Comparison of ENCODE assay signal across 6 worm cellular contexts in the genomic region with DNA sequence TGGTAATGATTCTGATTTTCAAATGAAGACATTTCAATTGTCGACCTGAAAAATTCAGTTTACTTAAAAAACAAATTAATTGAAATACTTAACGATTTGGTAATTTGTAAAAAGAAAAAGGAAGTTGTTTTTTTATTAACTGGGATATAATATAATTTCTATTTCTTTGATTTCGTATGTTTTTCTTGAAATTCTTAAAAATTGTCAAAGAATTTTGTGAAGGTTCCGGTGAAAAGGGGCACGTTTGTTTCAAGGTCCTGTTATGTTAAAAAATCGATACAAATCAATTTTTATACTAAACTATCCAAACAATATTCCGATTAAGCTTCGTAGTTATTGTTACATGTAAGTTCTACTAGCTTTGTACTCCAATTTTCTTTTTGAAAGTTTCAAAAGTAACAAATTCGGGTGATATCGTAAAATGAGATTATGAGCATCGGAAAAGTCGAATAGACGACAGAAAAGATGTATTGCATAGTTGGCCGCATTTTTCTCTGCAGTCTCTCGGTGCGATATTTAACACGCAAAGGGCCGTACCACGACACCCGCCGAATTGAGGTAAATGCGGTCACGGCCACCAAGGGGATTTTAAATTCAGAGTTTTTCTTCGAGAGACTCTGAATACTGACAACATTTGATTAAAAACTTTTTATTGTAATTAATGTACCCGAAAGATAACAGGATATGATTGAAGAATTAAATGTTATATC.
A peak's percentile ranks its signal among the peaks of the same experiment; 100 is the strongest.
TF ChIP-seq lines count a peak whose summit lies in the region.

A gene (minus strand): TSS at position 51 of the 710 bp plus-strand sequence.

TF ChIP-seq in whole organism, L1 larva, 84 proteins besides CTCF, POLR2A, EP300 and RAD21:
- TF ChIP-seq lsy-2 (tag; optimal IDR thresholded peaks at IDR 0.05; lab: Kevin White, UChicago) (peak in 1 of 2 experiments; percentile 49), dpl-1 (GFP tag; optimal IDR thresholded peaks at IDR 0.05; lab: Kevin White, UChicago) (peak in 1 of 3 experiments; percentile 20), rnt-1 (tag; optimal IDR thresholded peaks at IDR 0.05; lab: Kevin White, UChicago) (peak; percentile 53), ceh-82 (tag; optimal IDR thresholded peaks at IDR 0.05; lab: Kevin White, UChicago) (peak in 1 of 3 experiments; percentile 4), snpc-4 (tag; optimal IDR thresholded peaks at IDR 0.05; lab: Kevin White, UChicago) (no peak), efl-1 (optimal IDR thresholded peaks at IDR 0.05; lab: Kevin White, UChicago) (peak in 1 of 2 experiments; percentile 44), efl-1 (GFP tag; optimal IDR thresholded peaks at IDR 0.05 in 1 of 2; lab: Kevin White, UChicago) (no peak), tlp-1 (tag; optimal IDR thresholded peaks at IDR 0.05; lab: Kevin White, UChicago) (no peak)
TF ChIP-seq in whole organism, L1 larva: peak in this region for 5.

TF ChIP-seq in whole organism, L2 larva, 48 proteins besides CTCF, POLR2A, EP300 and RAD21 (continues in another document):
- TF ChIP-seq elt-1 (tag; optimal IDR thresholded peaks at IDR 0.05; lab: Kevin White, UChicago) (no peak), ceh-82 (tag; optimal IDR thresholded peaks at IDR 0.05; lab: Kevin White, UChicago) (no peak), zag-1 (tag; optimal IDR thresholded peaks at IDR 0.05; lab: Kevin White, UChicago) (no peak), nhr-129 (tag; optimal IDR thresholded peaks at IDR 0.05; lab: Kevin White, UChicago) (peak; percentile 64), ztf-11 (tag; optimal IDR thresholded peaks at IDR 0.05; lab: Kevin White, UChicago) (no peak), ceh-16 (tag; optimal IDR thresholded peaks at IDR 0.05; lab: Kevin White, UChicago) (no peak), alr-1 (tag; optimal IDR thresholded peaks at IDR 0.05; lab: Kevin White, UChicago) (no peak), dmd-4 (tag; optimal IDR thresholded peaks at IDR 0.05; lab: Kevin White, UChicago) (no peak), lin-11 (tag; optimal IDR thresholded peaks at IDR 0.05; lab: Kevin White, UChicago) (no peak), fos-1 (tag; optimal IDR thresholded peaks at IDR 0.05; lab: Kevin White, UChicago) (no peak), crh-2 (tag; optimal IDR thresholded peaks at IDR 0.05; lab: Kevin White, UChicago) (no peak), sem-4 (tag; optimal IDR thresholded peaks at IDR 0.05; lab: Kevin White, UChicago) (no peak), nhr-10 (tag; optimal IDR thresholded peaks at IDR 0.05; lab: Kevin White, UChicago) (no peak), lsy-2 (tag; optimal IDR thresholded peaks at IDR 0.05; lab: Kevin White, UChicago) (peak in 1 of 2 experiments; percentile 33), mab-5 (tag; optimal IDR thresholded peaks at IDR 0.05; lab: Kevin White, UChicago) (no peak), nhr-77 (tag; optimal IDR thresholded peaks at IDR 0.05; lab: Kevin White, UChicago) (no peak)

TF ChIP-seq in whole organism, L3 larva, 47 proteins besides CTCF, POLR2A, EP300 and RAD21:
- TF ChIP-seq ZK546.5 (tag; optimal IDR thresholded peaks at IDR 0.05; lab: Kevin White, UChicago) (no peak), elt-2 (tag; optimal IDR thresholded peaks at IDR 0.05; lab: Kevin White, UChicago) (no peak), nfya-1 (tag; optimal IDR thresholded peaks at IDR 0.05; lab: Kevin White, UChicago; ENCODE audit: insufficient read depth) (peak; percentile 34), tbx-2 (tag; optimal IDR thresholded peaks at IDR 0.05; lab: Kevin White, UChicago) (no peak), egl-27 (tag; optimal IDR thresholded peaks at IDR 0.05; lab: Kevin White, UChicago) (no peak), unc-62 (GFP tag; optimal IDR thresholded peaks at IDR 0.05; lab: Kevin White, UChicago) (no peak), nhr-67 (tag; optimal IDR thresholded peaks at IDR 0.05; lab: Kevin White, UChicago) (no peak), lin-15B (tag; optimal IDR thresholded peaks at IDR 0.05; lab: Kevin White, UChicago) (peak; percentile 42), snpc-4 (tag; optimal IDR thresholded peaks at IDR 0.05; lab: Kevin White, UChicago) (no peak), lsy-12 (tag; optimal IDR thresholded peaks at IDR 0.05; lab: Kevin White, UChicago) (no peak), zag-1 (tag; optimal IDR thresholded peaks at IDR 0.05; lab: Kevin White, UChicago) (no peak), ceh-82 (tag; optimal IDR thresholded peaks at IDR 0.05; lab: Kevin White, UChicago) (no peak), lin-39 (tag; optimal IDR thresholded peaks at IDR 0.05; lab: Kevin White, UChicago) (peak; percentile 26), elt-1 (tag; optimal IDR thresholded peaks at IDR 0.05; lab: Kevin White, UChicago) (no peak)

TF ChIP-seq in whole organism, L4 larva, 104 proteins besides CTCF, POLR2A, EP300 and RAD21:
- no peak for TF ChIP-seq skn-1 (tag; optimal IDR thresholded peaks at IDR 0.05; lab: Kevin White, UChicago)
- TF ChIP-seq lsy-2 (tag; optimal IDR thresholded peaks at IDR 0.05; lab: Kevin White, UChicago), result peak in 1 of 2 experiments; percentile 13
- peak; percentile 27 for TF ChIP-seq aha-1 (tag; lab: Kevin White, UChicago)

TF ChIP-seq in whole organism, late embryonic, 69 proteins besides CTCF, POLR2A, EP300 and RAD21:
- TF ChIP-seq unc-42 (tag; optimal IDR thresholded peaks at IDR 0.05; lab: Kevin White, UChicago) (peak; percentile 8), fkh-10 (GFP tag; optimal IDR thresholded peaks at IDR 0.05; lab: Kevin White, UChicago) (no peak), tbx-2 (tag; optimal IDR thresholded peaks at IDR 0.05; lab: Kevin White, UChicago) (peak; percentile 40), ceh-31 (tag; optimal IDR thresholded peaks at IDR 0.05; lab: Kevin White, UChicago) (peak; percentile 8), pax-1 (tag; optimal IDR thresholded peaks at IDR 0.05; lab: Kevin White, UChicago) (no peak), ceh-22 (tag; optimal IDR thresholded peaks at IDR 0.05; lab: Kevin White, UChicago) (no peak), ceh-34 (tag; optimal IDR thresholded peaks at IDR 0.05; lab: Kevin White, UChicago) (peak; percentile 4), fkh-6 (tag; optimal IDR thresholded peaks at IDR 0.05; lab: Kevin White, UChicago) (no peak), ceh-6 (GFP tag; optimal IDR thresholded peaks at IDR 0.05; lab: Kevin White, UChicago) (no peak), madf-2 (tag; optimal IDR thresholded peaks at IDR 0.05; lab: Kevin White, UChicago) (no peak), nfya-1 (tag; optimal IDR thresholded peaks at IDR 0.05; lab: Kevin White, UChicago) (no peak)

TF ChIP-seq in whole organism, mixed stage, embryonic, 35 proteins besides CTCF, POLR2A, EP300 and RAD21:
- TF ChIP-seq mls-2 (tag; optimal IDR thresholded peaks at IDR 0.05; lab: Kevin White, UChicago) (no peak), M03D4.4 (tag; optimal IDR thresholded peaks at IDR 0.05; lab: Kevin White, UChicago) (no peak), nhr-12 (tag; optimal IDR thresholded peaks at IDR 0.05; lab: Kevin White, UChicago) (no peak), nhr-28 (tag; optimal IDR thresholded peaks at IDR 0.05; lab: Kevin White, UChicago) (no peak), hlh-1 (tag; optimal IDR thresholded peaks at IDR 0.05; lab: Kevin White, UChicago) (no peak), ceh-43 (GFP tag; optimal IDR thresholded peaks at IDR 0.05; lab: Kevin White, UChicago) (no peak), ces-1 (GFP tag; optimal IDR thresholded peaks at IDR 0.05; lab: Kevin White, UChicago) (peak; percentile 31), ceh-83 (GFP tag; optimal IDR thresholded peaks at IDR 0.05; lab: Kevin White, UChicago) (no peak), lsy-2 (tag; optimal IDR thresholded peaks at IDR 0.05; lab: Kevin White, UChicago) (no peak), sem-2 (GFP tag; optimal IDR thresholded peaks at IDR 0.05; lab: Kevin White, UChicago) (no peak), bed-3 (GFP tag; optimal IDR thresholded peaks at IDR 0.05; lab: Kevin White, UChicago) (no peak), ztf-11 (tag; optimal IDR thresholded peaks at IDR 0.05; lab: Kevin White, UChicago) (no peak), elt-1 (tag; optimal IDR thresholded peaks at IDR 0.05; lab: Kevin White, UChicago; ENCODE audit: borderline replicate concordance, insufficient read depth) (no peak), ham-2 (GFP tag; optimal IDR thresholded peaks at IDR 0.05; lab: Kevin White, UChicago) (no peak), unc-120 (tag; optimal IDR thresholded peaks at IDR 0.05; lab: Kevin White, UChicago; ENCODE audit: poor library complexity, severe bottlenecking) (peak; percentile 16), tbx-8 (GFP tag; optimal IDR thresholded peaks at IDR 0.05; lab: Kevin White, UChicago) (no peak), unc-62 (GFP tag; optimal IDR thresholded peaks at IDR 0.05; lab: Kevin White, UChicago) (no peak)
TF ChIP-seq in whole organism, mixed stage, embryonic: peak in this region for 2.
